Fruit fly (Drosophila melanogaster) whole organism, pupa: ENCODE measurements around the gene wat.

Source experiments
- CG10348 ChIP-seq: fragments of 200-800 bp; sonication (Bioruptor generic); IDR thresholded peaks from 2 replicates; pipeline ENCODE4 v1.3.6; 2022; ENCODE audit warnings: missing biosample characterization, missing genetic modification characterization
- CG12605 ChIP-seq: fragments of 200-800 bp; sonication (Bioruptor generic); IDR thresholded peaks from 2 replicates; pipeline ENCODE4 v1.3.6; 2022; ENCODE audit warnings: missing biosample characterization, missing genetic modification characterization
- CG32121 ChIP-seq: fragments of 200-800 bp; sonication (Bioruptor generic); IDR thresholded peaks from 2 replicates; pipeline ENCODE4 v1.3.6; 2022; ENCODE audit warnings: missing biosample characterization, missing genetic modification characterization
- CG8301 ChIP-seq: fragments of 200-800 bp; sonication (Bioruptor generic); optimal IDR thresholded peaks from 2 replicates; lab custom pipeline; 2018; ENCODE audit warnings: missing biosample characterization, mild to moderate bottlenecking, missing genetic modification characterization
- CG9948 ChIP-seq: fragments of 200-800 bp; sonication (Bioruptor generic); optimal IDR thresholded peaks from 2 replicates; lab custom pipeline; 2018; ENCODE audit warnings: missing biosample characterization, mild to moderate bottlenecking, missing genetic modification characterization, moderate library complexity
- EcR ChIP-seq: fragments of 200-800 bp; sonication (Bioruptor generic); optimal IDR thresholded peaks from 3 replicates; lab custom pipeline; 2019; ENCODE audit warnings: missing biosample characterization, missing genetic modification characterization, mild to moderate bottlenecking, moderate library complexity, missing genetic modification reagents
- Ets98B ChIP-seq: fragments of 200-800 bp; sonication (Bioruptor generic); IDR thresholded peaks from 2 replicates; pipeline ENCODE4 v1.3.6; 2022; ENCODE audit warnings: missing biosample characterization, missing genetic modification characterization
- Pif1B ChIP-seq: fragments of 200-800 bp; sonication (Bioruptor generic); optimal IDR thresholded peaks from 3 replicates; lab custom pipeline; 2016; ENCODE audit warnings: missing biosample characterization, missing genetic modification characterization
- Snoo ChIP-seq: fragments of 200-800 bp; sonication (Bioruptor generic); optimal IDR thresholded peaks from 3 replicates; lab custom pipeline; 2017; ENCODE audit warnings: missing biosample characterization, mild to moderate bottlenecking, missing genetic modification characterization, inconsistent platforms
- fd96Ca ChIP-seq: fragments of 200-800 bp; sonication (Bioruptor generic); IDR thresholded peaks from 3 replicates; pipeline ENCODE4 v1.3.6; 2022; ENCODE audit warnings: missing biosample characterization, missing genetic modification characterization
- gl ChIP-seq: fragments of 200-800 bp; sonication (Bioruptor generic); optimal IDR thresholded peaks from 2 replicates; lab custom pipeline; 2018; ENCODE audit warnings: missing biosample characterization, mild to moderate bottlenecking, missing genetic modification characterization
- rn ChIP-seq: fragments of 200-800 bp; sonication (Bioruptor generic); IDR thresholded peaks from 2 replicates; pipeline ENCODE4 v1.3.6; 2022; ENCODE audit warnings: missing biosample characterization, missing genetic modification characterization

DNA sequence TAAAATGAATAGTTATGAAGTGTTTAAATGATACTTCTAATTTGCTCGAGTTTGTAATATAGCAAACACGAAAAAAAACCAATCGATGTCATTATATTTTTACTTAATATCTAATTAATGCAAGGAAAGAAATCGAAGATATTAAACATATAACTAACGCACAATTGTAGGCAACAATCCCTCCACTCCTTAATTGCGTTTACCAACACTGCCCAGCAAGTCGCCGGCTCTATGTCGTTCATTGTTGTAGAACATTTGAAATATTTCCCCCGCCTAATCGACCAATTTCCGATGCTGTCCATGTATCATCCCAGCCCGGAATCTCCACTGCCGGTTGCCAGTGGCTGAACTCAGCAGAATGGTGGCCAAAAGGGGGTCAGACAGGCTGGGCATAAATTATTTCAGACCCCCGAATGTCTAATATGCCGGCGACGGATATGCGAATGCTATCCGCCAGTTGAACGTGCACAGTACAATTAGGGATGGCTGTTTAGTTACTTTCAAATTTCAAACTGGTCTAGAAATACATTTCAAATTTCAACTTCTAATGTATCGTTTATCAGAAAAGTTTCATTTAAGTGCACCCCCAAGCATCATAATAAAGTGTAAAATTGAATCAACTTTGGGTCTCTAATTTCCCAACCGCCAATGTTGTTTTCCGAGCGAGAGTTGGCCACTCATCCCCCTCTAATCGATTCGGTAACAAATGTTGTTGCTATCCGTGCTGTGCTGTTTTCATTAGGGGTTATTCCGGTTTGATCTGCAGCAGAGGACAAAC lies 48.4 kb upstream of the wat start:
- no peak for TF ChIP-seq Pif1B
- TF ChIP-seq CG8301: peak; percentile 13
- TF ChIP-seq Ets98B (GFP tag; lab: Robert Waterston, UW): peak; percentile 39; the same call in 1 of the 2 replicates
- TF ChIP-seq CG32121 (GFP tag; lab: Robert Waterston, UW): peak; percentile 54; the same call in 1 of the 2 replicates
- no peak for TF ChIP-seq fd96Ca (GFP tag; lab: Robert Waterston, UW)
- TF ChIP-seq CG12605: 0 out of 2 replicates have a peak, but pooled peaks have one; percentile 19
- TF ChIP-seq CG10348 (GFP tag; lab: Robert Waterston, UW): no peak
- no peak for TF ChIP-seq CG9948 (tag; lab: Kevin White, UChicago)
- TF ChIP-seq gl (tag; lab: Kevin White, UChicago): no peak
- TF ChIP-seq EcR: no peak
- TF ChIP-seq Snoo (tag; lab: Kevin White, UChicago): no peak
- no peak for TF ChIP-seq rn (GFP tag; lab: Robert Waterston, UW)
